Worm (Caenorhabditis elegans) whole organism, L2 larva: ENCODE results near the gene nspe-4.

ENCODE experiments used
- C34F6.9 ChIP-seq: fragments of 150-350 bp; optimal IDR thresholded peaks from 2 replicates; lab custom pipeline; 2014; ENCODE audit warnings: missing biosample characterization, missing genetic modification characterization
- Y55F3AM.14 ChIP-seq: fragments of 200-800 bp; sonication (Bioruptor generic); optimal IDR thresholded peaks from 2 replicates; lab custom pipeline; 2018; ENCODE audit warnings: mild to moderate bottlenecking, missing genetic modification characterization, missing compliant biosample characterization
- ZK546.5 ChIP-seq: sonication (generic microtip); optimal IDR thresholded peaks from 2 replicates; lab custom pipeline; 2017; ENCODE audit warnings: missing biosample characterization, missing genetic modification characterization
- ama-1 ChIP-seq: fragments of 150-350 bp; optimal IDR thresholded peaks from 2 replicates; lab custom pipeline; 2018; ENCODE audit warnings: inconsistent platforms
- ceh-16 ChIP-seq: fragments of 150-350 bp; optimal IDR thresholded peaks from 2 replicates; lab custom pipeline; 2014; ENCODE audit warnings: missing biosample characterization, missing genetic modification characterization
- crh-2 ChIP-seq: sonication (generic microtip); optimal IDR thresholded peaks from 2 replicates; lab custom pipeline; 2017; ENCODE audit warnings: missing biosample characterization, missing genetic modification characterization
- dmd-4 ChIP-seq: sonication (generic microtip); optimal IDR thresholded peaks from 2 replicates; lab custom pipeline; 2017; ENCODE audit warnings: missing biosample characterization, missing genetic modification characterization
- egl-27 ChIP-seq: sonication (generic microtip); optimal IDR thresholded peaks from 3 replicates; lab custom pipeline; 2017; ENCODE audit warnings: missing biosample characterization, missing genetic modification reagents, missing genetic modification characterization
- elt-3 ChIP-seq: sonication (generic microtip); optimal IDR thresholded peaks from 2 replicates; lab custom pipeline; 2017; ENCODE audit warnings: missing biosample characterization, missing genetic modification characterization
- fos-1 ChIP-seq: fragments of 150-350 bp; optimal IDR thresholded peaks from 2 replicates; lab custom pipeline; 2014; ENCODE audit warnings: missing biosample characterization, missing genetic modification characterization
- gmeb-1 ChIP-seq: fragments of 150-350 bp; optimal IDR thresholded peaks from 2 replicates; lab custom pipeline; 2014; ENCODE audit warnings: missing biosample characterization, missing genetic modification characterization
- lin-13 ChIP-seq: fragments of 150-350 bp; optimal IDR thresholded peaks from 2 replicates; lab custom pipeline; 2014; ENCODE audit warnings: missing biosample characterization, missing genetic modification reagents, missing genetic modification characterization
- lin-39 ChIP-seq: fragments of 150-350 bp; optimal IDR thresholded peaks from 2 replicates; lab custom pipeline; 2014; ENCODE audit warnings: missing biosample characterization, missing genetic modification reagents, missing genetic modification characterization
- lsy-2 ChIP-seq, 2 experiments: fragments of 150-350 bp in 1 of 2; sonication (generic microtip) in 1 of 2; optimal IDR thresholded peaks; 2 replicates each; lab custom pipeline; 2014 to 2017; ENCODE audit warnings: missing biosample characterization in 2 of 2, missing genetic modification characterization in 2 of 2
- mab-5 ChIP-seq: fragments of 150-350 bp; optimal IDR thresholded peaks from 2 replicates; lab custom pipeline; 2014; ENCODE audit warnings: missing biosample characterization, missing genetic modification characterization
- mbf-1 ChIP-seq: sonication (generic microtip); optimal IDR thresholded peaks from 2 replicates; lab custom pipeline; 2017; ENCODE audit warnings: missing biosample characterization, missing genetic modification characterization
- mdl-1 ChIP-seq, 2 experiments: fragments of 150-350 bp in 1 of 2; sonication (generic microtip) in 1 of 2; optimal IDR thresholded peaks; 2 replicates each; lab custom pipeline; 2017; ENCODE audit warnings: missing biosample characterization in 2 of 2, missing genetic modification characterization in 2 of 2
- nhr-10 ChIP-seq: sonication (generic microtip); optimal IDR thresholded peaks from 2 replicates; lab custom pipeline; 2017; ENCODE audit warnings: missing biosample characterization, missing genetic modification characterization
- nhr-11 ChIP-seq: fragments of 150-350 bp; optimal IDR thresholded peaks from 2 replicates; lab custom pipeline; 2014; ENCODE audit warnings: missing biosample characterization, missing genetic modification characterization
- nhr-12 ChIP-seq: fragments of 150-350 bp; optimal IDR thresholded peaks from 2 replicates; lab custom pipeline; 2014; ENCODE audit warnings: missing biosample characterization, missing genetic modification characterization
- nhr-129 ChIP-seq: fragments of 150-350 bp; optimal IDR thresholded peaks from 2 replicates; lab custom pipeline; 2014; ENCODE audit warnings: missing biosample characterization, missing genetic modification characterization
- nhr-21 ChIP-seq: fragments of 150-350 bp; optimal IDR thresholded peaks from 2 replicates; lab custom pipeline; 2014; ENCODE audit warnings: missing biosample characterization, missing genetic modification characterization
- nhr-23 ChIP-seq: fragments of 150-350 bp; optimal IDR thresholded peaks from 2 replicates; lab custom pipeline; 2014; ENCODE audit warnings: missing biosample characterization, missing genetic modification reagents, missing genetic modification characterization
- nhr-237 ChIP-seq: fragments of 150-350 bp; optimal IDR thresholded peaks from 2 replicates; lab custom pipeline; 2014; ENCODE audit warnings: missing biosample characterization, missing genetic modification characterization
- nhr-25 ChIP-seq: fragments of 150-350 bp; sonication (generic microtip); optimal IDR thresholded peaks from 3 replicates; lab custom pipeline; 2014; ENCODE audit warnings: missing biosample characterization, missing genetic modification characterization
- skn-1 ChIP-seq: sonication (generic microtip); optimal IDR thresholded peaks from 2 replicates; lab custom pipeline; 2017; ENCODE audit warnings: missing biosample characterization, missing genetic modification characterization
- sma-3 ChIP-seq: sonication (generic microtip); optimal IDR thresholded peaks from 2 replicates; lab custom pipeline; 2016; ENCODE audit warnings: missing genetic modification reagents, missing genetic modification characterization, missing compliant biosample characterization
- sma-9 ChIP-seq, 2 experiments: fragments of 150-350 bp in 1 of 2; sonication (generic microtip) in 1 of 2; optimal IDR thresholded peaks; 2 replicates each; lab custom pipeline; 2014 to 2016; ENCODE audit warnings: missing genetic modification characterization in 2 of 2, mild to moderate bottlenecking in 1 of 2, missing biosample characterization in 1 of 2, missing compliant biosample characterization in 1 of 2, missing genetic modification reagents in 1 of 2, moderate library complexity in 1 of 2
- snpc-4 ChIP-seq: fragments of 150-350 bp; optimal IDR thresholded peaks from 2 replicates; lab custom pipeline; 2014; ENCODE audit warnings: missing biosample characterization, missing genetic modification characterization
- unc-55 ChIP-seq: fragments of 150-350 bp; sonication (generic microtip); optimal IDR thresholded peaks from 3 replicates; lab custom pipeline; 2014; ENCODE audit warnings: missing biosample characterization, missing genetic modification reagents, missing genetic modification characterization
- unc-62 ChIP-seq: fragments of 150-350 bp; optimal IDR thresholded peaks from 2 replicates; lab custom pipeline; 2014; ENCODE audit warnings: missing biosample characterization, missing genetic modification reagents, missing genetic modification characterization
- ztf-1 ChIP-seq: fragments of 200-800 bp; sonication (Bioruptor generic); conservative IDR thresholded peaks from 2 replicates; pipeline ENCODE4 v1.3.6; 2022; ENCODE audit warnings: missing genetic modification characterization, missing compliant biosample characterization
- ztf-4 ChIP-seq: fragments of 150-350 bp; optimal IDR thresholded peaks from 2 replicates; lab custom pipeline; 2014; ENCODE audit warnings: missing biosample characterization, missing genetic modification characterization

nspe-4 gene

DNA sequence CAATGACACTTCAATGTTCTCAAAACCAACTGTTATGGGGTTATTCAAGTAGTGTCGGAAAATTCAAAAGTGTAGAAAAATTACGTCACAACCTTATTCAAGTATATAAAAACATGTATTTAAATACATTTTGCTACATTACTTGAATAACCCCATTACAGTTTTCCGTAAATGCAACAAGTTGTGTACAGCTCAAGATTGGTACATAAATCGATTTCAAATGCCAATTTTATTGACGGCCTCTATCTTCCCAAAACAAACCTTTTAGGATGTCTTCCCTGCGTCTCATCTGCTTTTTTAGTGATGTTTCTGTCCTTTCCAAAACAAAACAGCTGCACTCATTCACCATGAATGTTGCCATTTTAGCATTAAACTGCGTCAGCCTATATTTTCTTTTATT is 17.1 kb downstream of the nspe-4 start, which contains the start of gene Y38E10A.28:
Gene Y38E10A.28 (plus strand): TSS at position 301 of the 400 bp plus-strand sequence.
- no peak for TF ChIP-seq elt-3 (tag; lab: Kevin White, UChicago)
- no peak for TF ChIP-seq mdl-1 (tag; optimal IDR thresholded peaks at IDR 0.05; lab: Kevin White, UChicago)
- TF ChIP-seq ceh-16 (tag; lab: Kevin White, UChicago): no peak
- TF ChIP-seq lsy-2 (tag; optimal IDR thresholded peaks at IDR 0.05; lab: Kevin White, UChicago): no peak
- no peak for TF ChIP-seq fos-1 (tag; lab: Kevin White, UChicago)

DNA sequence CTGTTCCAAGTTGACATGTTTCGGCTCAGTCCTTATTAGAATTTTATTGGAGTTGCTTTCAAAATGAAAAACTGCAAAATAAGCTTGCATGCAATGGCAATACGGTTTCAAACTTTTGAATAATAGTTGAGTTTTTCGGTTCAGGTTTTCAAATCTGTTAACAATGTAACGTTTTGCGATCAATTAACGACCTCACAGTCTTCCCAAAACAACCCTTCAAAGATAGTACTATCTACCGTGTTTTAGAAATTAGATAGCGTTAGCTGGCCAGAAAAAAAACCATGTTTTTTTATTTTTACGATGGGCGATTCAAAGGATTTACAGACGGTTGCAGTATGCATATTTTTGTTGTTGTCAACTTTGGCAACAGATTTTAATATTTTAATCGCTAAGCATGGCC is 18.6 kb downstream of the nspe-4 start, which contains the start of gene Y38E10A.34:
Gene Y38E10A.34 (plus strand): TSS at position 301 of the 400 bp plus-strand sequence.
- TF ChIP-seq dmd-4 (tag; lab: Kevin White, UChicago) (no peak), unc-62 (GFP tag; lab: Kevin White, UChicago) (no peak), ztf-1 (GFP tag; lab: Robert Waterston, UW) (no peak), egl-27 (tag; lab: Kevin White, UChicago) (no peak), ZK546.5 (no peak), skn-1 (no peak), lin-39 (no peak), C34F6.9 (no peak), nhr-23 (no peak)

DNA sequence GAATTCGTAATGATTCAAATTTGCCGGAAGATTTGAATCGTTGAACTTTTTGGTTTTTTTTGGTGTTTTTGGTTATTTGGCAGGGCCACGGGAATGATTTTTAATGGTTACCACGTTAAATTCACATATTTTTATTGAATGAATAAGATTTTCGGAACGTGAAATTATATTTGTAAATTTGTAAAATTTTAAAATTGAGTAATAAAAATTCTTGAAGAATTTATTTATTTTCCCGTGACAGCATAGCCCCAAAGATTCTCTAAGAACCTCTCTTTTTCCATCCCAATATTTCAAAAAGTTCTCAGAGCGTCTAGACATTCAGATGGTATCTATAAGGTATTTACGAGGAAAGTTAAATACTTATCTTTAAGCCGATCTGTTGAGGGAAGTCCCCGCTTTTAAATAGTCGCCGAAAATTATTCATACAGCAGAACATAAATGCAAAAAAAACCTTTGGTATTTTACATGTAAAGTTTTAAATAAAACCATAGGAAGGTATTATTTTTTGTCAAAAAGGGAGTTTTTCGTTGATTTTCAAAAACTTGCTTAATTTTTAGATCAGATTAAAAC is 22.5 kb downstream of the nspe-4 start, which contains the start of gene Y38E10A.17:
Gene Y38E10A.17 (minus strand): TSS at position 51 of the 570 bp plus-strand sequence.
- TF ChIP-seq sma-3 (GFP tag; lab: Kevin White, UChicago) (no peak), dmd-4 (tag; lab: Kevin White, UChicago) (no peak), gmeb-1 (tag; lab: Kevin White, UChicago) (no peak), sma-9 (GFP tag; optimal IDR thresholded peaks at IDR 0.05; lab: Kevin White, UChicago) (peak; percentile 44), sma-9 (tag; optimal IDR thresholded peaks at IDR 0.05; lab: Kevin White, UChicago) (no peak), ztf-4 (tag; lab: Kevin White, UChicago) (no peak), Y55F3AM.14 (GFP tag; lab: Kevin White, UChicago) (no peak), snpc-4 (no peak)

DNA sequence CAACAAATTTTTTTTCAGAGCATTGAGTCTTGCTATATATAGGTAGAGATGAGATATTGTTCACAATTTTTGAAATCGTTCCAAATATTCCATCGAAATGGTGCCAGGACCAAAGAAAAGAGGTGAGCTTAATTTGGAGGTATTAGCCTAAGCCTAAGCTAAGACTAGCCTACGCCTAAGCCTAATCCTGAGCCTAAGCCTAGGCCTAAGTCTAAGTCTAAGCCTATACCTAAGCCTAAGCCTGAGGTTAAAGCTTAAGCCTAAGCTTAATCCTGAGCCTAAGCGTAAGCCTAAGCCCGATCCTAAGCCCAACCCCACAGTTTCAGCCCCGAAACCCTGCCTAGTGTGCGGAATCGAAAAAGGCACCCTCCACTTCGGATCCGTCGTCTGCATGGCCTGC is 24.3 kb downstream of the nspe-4 start, which contains the start of gene nhr-234:
Gene nhr-234 (plus strand): TSS at position 77 of the 400 bp plus-strand sequence.
- TF ChIP-seq nhr-12: no peak
- no peak for TF ChIP-seq nhr-25 (tag; lab: Kevin White, UChicago)
- no peak for TF ChIP-seq nhr-21
- no peak for TF ChIP-seq ceh-16 (tag; lab: Kevin White, UChicago)
- no peak for TF ChIP-seq unc-55 (GFP tag; lab: Kevin White, UChicago)
- TF ChIP-seq sma-3 (GFP tag; lab: Kevin White, UChicago): no peak
- no peak for TF ChIP-seq lsy-2 (tag; optimal IDR thresholded peaks at IDR 0.05; lab: Kevin White, UChicago)
- TF ChIP-seq ztf-4 (tag; lab: Kevin White, UChicago): no peak
- no peak for TF ChIP-seq mbf-1
- TF ChIP-seq ama-1 (lab: Kevin White, UChicago): no peak
- TF ChIP-seq lin-39: no peak
- TF ChIP-seq crh-2 (tag; lab: Kevin White, UChicago): no peak
- TF ChIP-seq, all 48 proteins: peak for 0

DNA sequence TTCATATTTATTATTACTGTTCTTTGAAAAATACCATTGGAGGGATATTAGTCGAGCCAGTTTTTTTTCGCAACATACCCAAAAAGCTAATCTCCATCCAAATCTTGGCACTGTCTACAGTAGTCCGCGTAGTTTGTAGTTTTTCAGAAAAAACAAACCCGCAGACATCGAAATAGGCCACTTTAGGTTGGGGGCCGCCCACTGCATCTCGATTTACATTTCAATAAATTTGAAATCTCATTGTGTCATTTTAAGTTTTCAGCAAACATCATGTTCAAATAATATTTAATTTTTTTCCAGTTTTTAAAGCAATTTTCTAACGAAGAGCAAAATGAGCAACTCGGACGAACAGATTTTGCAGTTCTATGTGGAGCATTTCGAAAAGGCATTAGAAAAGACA is 28.1 kb downstream of the nspe-4 start, which contains the start of gene nhr-235:
Gene nhr-235 (plus strand): TSS at position 301 of the 400 bp plus-strand sequence.
- TF ChIP-seq gmeb-1 (tag; lab: Kevin White, UChicago): no peak
- TF ChIP-seq, all 48 proteins: peak for 0

DNA sequence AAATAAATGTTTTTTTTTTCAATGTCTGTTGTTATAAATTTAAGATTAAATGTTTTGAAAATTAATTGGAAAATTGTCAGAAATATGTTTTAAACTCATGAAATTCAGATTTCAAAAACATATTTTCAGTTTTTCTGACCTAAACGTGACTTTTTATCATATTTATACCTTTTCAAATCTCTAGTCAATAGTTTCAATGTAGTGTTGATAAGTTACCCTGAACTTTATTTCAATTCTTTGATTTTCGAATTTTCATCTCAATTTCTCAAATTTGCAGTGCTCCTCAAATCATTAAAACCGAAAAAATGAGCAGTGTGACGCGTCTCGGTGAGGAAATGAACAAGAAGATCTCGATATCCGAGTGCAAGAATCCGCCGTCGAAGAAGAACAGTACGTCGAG is 42.1 kb downstream of the nspe-4 start, which contains the start of gene rgs-4:
Gene rgs-4 (plus strand): TSS at position 301 of the 400 bp plus-strand sequence.
- TF ChIP-seq nhr-10 (no peak), mbf-1 (no peak), skn-1 (no peak), nhr-11 (no peak), Y55F3AM.14 (GFP tag; lab: Kevin White, UChicago) (no peak), unc-55 (GFP tag; lab: Kevin White, UChicago) (no peak), fos-1 (tag; lab: Kevin White, UChicago) (no peak), mdl-1 (tag; optimal IDR thresholded peaks at IDR 0.05; lab: Kevin White, UChicago) (no peak), nhr-129 (tag; lab: Kevin White, UChicago) (no peak), sma-9 (GFP tag; optimal IDR thresholded peaks at IDR 0.05; lab: Kevin White, UChicago) (no peak), sma-9 (tag; optimal IDR thresholded peaks at IDR 0.05; lab: Kevin White, UChicago) (no peak), nhr-237 (no peak), lsy-2 (tag; optimal IDR thresholded peaks at IDR 0.05; lab: Kevin White, UChicago) (no peak), lin-39 (no peak), egl-27 (tag; lab: Kevin White, UChicago) (no peak), nhr-25 (tag; lab: Kevin White, UChicago) (no peak), mab-5 (tag; lab: Kevin White, UChicago) (no peak), dmd-4 (tag; lab: Kevin White, UChicago) (no peak), lin-13 (GFP tag; lab: Kevin White, UChicago) (no peak)
